Fruit fly (Drosophila melanogaster) whole organism, prepupa: ENCODE data around the gene CG2493.

Source experiments
- Eip75B ChIP-seq: fragments of 200-800 bp; sonication (Bioruptor generic); optimal IDR thresholded peaks from 3 replicates; lab custom pipeline; 2016; ENCODE audit warnings: missing biosample characterization, missing genetic modification characterization
- spab ChIP-seq: fragments of 200-800 bp; sonication (Bioruptor generic); optimal IDR thresholded peaks from 2 replicates; lab custom pipeline; 2017; ENCODE audit warnings: missing biosample characterization, mild to moderate bottlenecking, missing genetic modification characterization, missing genetic modification reagents

- no peak for TF ChIP-seq spab
- no peak for TF ChIP-seq Eip75B (GFP tag; lab: Kevin White, UChicago)
Measured at dm6 chr2L:20420035-20420434, 43.2 kb downstream of the CG2493 start.
